Fruit fly (Drosophila melanogaster) whole organism, embryonic: ENCODE results near the gene CG33986.
A peak's percentile ranks its signal among the peaks of the same experiment; 100 is the strongest.

Source experiments
- CG10543 ChIP-seq: fragments of 200-800 bp; sonication (Bioruptor generic); optimal IDR thresholded peaks from 3 replicates; lab custom pipeline; 2017; ENCODE audit warnings: missing biosample characterization, mild to moderate bottlenecking, missing genetic modification characterization, moderate library complexity
- CG10979 ChIP-seq: fragments of 200-800 bp; sonication (Bioruptor generic); optimal IDR thresholded peaks from 2 replicates; lab custom pipeline; 2018; ENCODE audit warnings: missing biosample characterization, mild to moderate bottlenecking, missing genetic modification characterization, moderate library complexity
- CG11695 ChIP-seq: fragments of 200-800 bp; sonication (Bioruptor generic); IDR thresholded peaks from 3 replicates; pipeline ENCODE4 v1.3.6; 2022; ENCODE audit warnings: missing biosample characterization, missing genetic modification characterization
- CG11723 ChIP-seq: fragments of 200-800 bp; sonication (Bioruptor generic); optimal IDR thresholded peaks from 2 replicates; lab custom pipeline; 2017; ENCODE audit warnings: missing biosample characterization, mild to moderate bottlenecking, missing genetic modification characterization
- CG12071 ChIP-seq: fragments of 200-800 bp; sonication (Bioruptor generic); optimal IDR thresholded peaks from 3 replicates; lab custom pipeline; 2018; ENCODE audit warnings: missing biosample characterization, mild to moderate bottlenecking, missing genetic modification characterization
- CG12299 ChIP-seq: fragments of 200-800 bp; sonication (Bioruptor generic); optimal IDR thresholded peaks from 2 replicates; lab custom pipeline; 2018; ENCODE audit warnings: missing biosample characterization, mild to moderate bottlenecking, missing genetic modification characterization
- CG14014 ChIP-seq: fragments of 200-800 bp; sonication (Bioruptor generic); IDR thresholded peaks from 2 replicates; pipeline ENCODE4 v1.3.6; 2022; ENCODE audit warnings: missing biosample characterization, missing genetic modification characterization
- CG14710 ChIP-seq: fragments of 200-800 bp; sonication (Bioruptor generic); optimal IDR thresholded peaks from 3 replicates; lab custom pipeline; 2019; ENCODE audit warnings: missing biosample characterization, mild to moderate bottlenecking, missing genetic modification characterization, moderate library complexity
- CG15269 ChIP-seq: fragments of 200-800 bp; sonication (Bioruptor generic); optimal IDR thresholded peaks from 2 replicates; lab custom pipeline; 2018; ENCODE audit warnings: missing biosample characterization, mild to moderate bottlenecking, missing genetic modification characterization, moderate library complexity
- CG15601 ChIP-seq: fragments of 200-800 bp; sonication (Bioruptor generic); optimal IDR thresholded peaks from 3 replicates; lab custom pipeline; 2019; ENCODE audit warnings: missing biosample characterization, mild to moderate bottlenecking, missing genetic modification characterization, moderate library complexity
- CG1647 ChIP-seq: fragments of 200-800 bp; sonication (Bioruptor generic); optimal IDR thresholded peaks from 3 replicates; lab custom pipeline; 2016; ENCODE audit warnings: missing biosample characterization, missing genetic modification characterization
- CG17359 ChIP-seq: fragments of 200-800 bp; sonication (Bioruptor generic); optimal IDR thresholded peaks from 3 replicates; lab custom pipeline; 2018; ENCODE audit warnings: missing biosample characterization, mild to moderate bottlenecking, missing genetic modification characterization, moderate library complexity
- CG31365 ChIP-seq: fragments of 200-800 bp; sonication (Bioruptor generic); optimal IDR thresholded peaks from 2 replicates; lab custom pipeline; 2018; ENCODE audit warnings: missing biosample characterization, mild to moderate bottlenecking, missing genetic modification characterization
- CG34422 ChIP-seq: fragments of 200-800 bp; sonication (Bioruptor generic); IDR thresholded peaks from 3 replicates; pipeline ENCODE4 v1.3.6; 2022; ENCODE audit warnings: missing biosample characterization, missing genetic modification characterization
- CG3726 ChIP-seq: fragments of 200-800 bp; sonication (Bioruptor generic); IDR thresholded peaks from 3 replicates; pipeline ENCODE4, ENCODE4 v1.3.6; 2022; ENCODE audit warnings: missing biosample characterization, missing genetic modification characterization
- CG42726 ChIP-seq: fragments of 200-800 bp; sonication (Bioruptor generic); IDR thresholded peaks from 2 replicates; pipeline ENCODE4 v1.3.6; 2022; ENCODE audit warnings: missing biosample characterization, missing genetic modification characterization; ENCODE audit not compliant: partially characterized antibody
- CG4730 ChIP-seq: fragments of 200-800 bp; sonication (Bioruptor generic); IDR thresholded peaks from 2 replicates; pipeline ENCODE4 v1.3.6; 2022; ENCODE audit warnings: missing biosample characterization, missing genetic modification characterization
- CG6654 ChIP-seq: fragments of 200-800 bp; sonication (Bioruptor generic); optimal IDR thresholded peaks from 2 replicates; lab custom pipeline; 2017; ENCODE audit warnings: missing biosample characterization, mild to moderate bottlenecking, missing genetic modification characterization
- CG6765 ChIP-seq: fragments of 200-800 bp; sonication (Bioruptor generic); optimal IDR thresholded peaks from 3 replicates; lab custom pipeline; 2017; ENCODE audit warnings: missing biosample characterization, mild to moderate bottlenecking, missing genetic modification characterization
- CG6791 ChIP-seq: fragments of 200-800 bp; sonication (Bioruptor generic); IDR thresholded peaks from 3 replicates; pipeline ENCODE4 v1.3.6; 2022; ENCODE audit warnings: missing biosample characterization, missing genetic modification characterization; ENCODE audit not compliant: partially characterized antibody
- CG7271 ChIP-seq: fragments of 200-800 bp; sonication (Bioruptor generic); optimal IDR thresholded peaks from 2 replicates; lab custom pipeline; 2018; ENCODE audit warnings: missing biosample characterization, mild to moderate bottlenecking, missing genetic modification characterization, moderate library complexity
- CG7786 ChIP-seq: fragments of 200-800 bp; sonication (Bioruptor generic); optimal IDR thresholded peaks from 2 replicates; lab custom pipeline; 2016; ENCODE audit warnings: missing biosample characterization, missing genetic modification characterization
- CG9215 ChIP-seq: fragments of 200-800 bp; sonication (Bioruptor generic); IDR thresholded peaks from 2 replicates; pipeline ENCODE4 v1.3.6; 2022; ENCODE audit warnings: missing biosample characterization, missing genetic modification characterization
- CHES-1-like ChIP-seq: fragments of 200-800 bp; sonication (Bioruptor generic); optimal IDR thresholded peaks from 2 replicates; lab custom pipeline; 2016; ENCODE audit warnings: missing biosample characterization, missing genetic modification characterization
- CTCF ChIP-seq: fragments of 200-800 bp; sonication (Bioruptor generic); optimal IDR thresholded peaks from 2 replicates; lab custom pipeline; 2017; ENCODE audit warnings: missing biosample characterization, mild to moderate bottlenecking, missing genetic modification characterization, moderate library complexity
- D ChIP-seq, 2 experiments: fragments of 200-800 bp in 1 of 2; fragments of >200 bp in 1 of 2; sonication (Bioruptor generic) in 1 of 2; optimal IDR thresholded peaks; 2 replicates in 1 of 2; 3 replicates in 1 of 2; lab custom pipeline; 2017; ENCODE audit warnings: mild to moderate bottlenecking in 1 of 2, missing biosample characterization in 1 of 2, missing genetic modification characterization in 1 of 2, missing genetic modification reagents in 1 of 2
- D19B ChIP-seq: fragments of 200-800 bp; sonication (Bioruptor generic); optimal IDR thresholded peaks from 2 replicates; lab custom pipeline; 2017; ENCODE audit warnings: missing biosample characterization, mild to moderate bottlenecking, missing genetic modification characterization
- Dref ChIP-seq: fragments of 200-800 bp; sonication (Bioruptor generic); IDR thresholded peaks from 2 replicates; pipeline ENCODE4 v1.3.6; 2022; ENCODE audit warnings: missing biosample characterization, missing genetic modification characterization
- ERR ChIP-seq: fragments of 200-800 bp; sonication (Bioruptor generic); optimal IDR thresholded peaks from 2 replicates; lab custom pipeline; 2016; ENCODE audit warnings: missing biosample characterization, missing genetic modification characterization
- Gug ChIP-seq: fragments of 200-800 bp; sonication (Bioruptor generic); IDR thresholded peaks from 4 replicates; pipeline ENCODE4 v1.3.6; 2022; ENCODE audit warnings: missing biosample characterization, missing genetic modification characterization
- HmgZ ChIP-seq: fragments of 200-800 bp; sonication (Bioruptor generic); optimal IDR thresholded peaks from 2 replicates; lab custom pipeline; 2018; ENCODE audit warnings: missing biosample characterization, mild to moderate bottlenecking, missing genetic modification characterization
- Hr78 ChIP-seq, 2 experiments: fragments of 200-800 bp in 1 of 2; fragments of >200 bp in 1 of 2; sonication (Bioruptor generic) in 1 of 2; optimal IDR thresholded peaks; 2 replicates each; lab custom pipeline; 2017 to 2019; ENCODE audit warnings: missing biosample characterization in 2 of 2, missing genetic modification characterization in 2 of 2, mild to moderate bottlenecking in 1 of 2, moderate library complexity in 1 of 2
- NfI ChIP-seq: fragments of 200-800 bp; sonication (Bioruptor generic); optimal IDR thresholded peaks from 3 replicates; lab custom pipeline; 2018; ENCODE audit warnings: missing biosample characterization, mild to moderate bottlenecking, missing genetic modification characterization, moderate library complexity
- Sox100B ChIP-seq: fragments of 200-800 bp; sonication (Bioruptor generic); optimal IDR thresholded peaks from 3 replicates; lab custom pipeline; 2018; ENCODE audit warnings: missing biosample characterization, mild to moderate bottlenecking, missing genetic modification characterization
- abd-A ChIP-seq: fragments of 200-800 bp; sonication (Bioruptor generic); optimal IDR thresholded peaks from 3 replicates; lab custom pipeline; 2019; ENCODE audit warnings: missing biosample characterization, mild to moderate bottlenecking, missing genetic modification characterization, moderate library complexity
- aop ChIP-seq: fragments of 200-800 bp; sonication (Bioruptor generic); IDR thresholded peaks from 2 replicates; pipeline ENCODE4 v1.3.6; 2022; ENCODE audit warnings: missing biosample characterization, missing genetic modification characterization
- ap ChIP-seq: fragments of 200-800 bp; sonication (Bioruptor generic); IDR thresholded peaks from 2 replicates; pipeline ENCODE4 v1.3.6; 2022; ENCODE audit warnings: missing biosample characterization, missing genetic modification characterization
- bab2 ChIP-seq: fragments of 200-800 bp; sonication (Bioruptor generic); optimal IDR thresholded peaks from 2 replicates; lab custom pipeline; 2016; ENCODE audit warnings: missing biosample characterization, missing genetic modification characterization
- cg ChIP-seq: fragments of 200-800 bp; sonication (Bioruptor generic); optimal IDR thresholded peaks from 3 replicates; lab custom pipeline; 2019; ENCODE audit warnings: missing biosample characterization, mild to moderate bottlenecking, missing genetic modification characterization, moderate library complexity
- chm ChIP-seq: fragments of 200-800 bp; sonication (Bioruptor generic); IDR thresholded peaks from 2 replicates; pipeline ENCODE4 v1.3.6; 2022; ENCODE audit warnings: missing biosample characterization, missing genetic modification characterization
- dpn ChIP-seq, 2 experiments: fragments of 200-800 bp; sonication (Bioruptor generic); optimal IDR thresholded peaks; 3 replicates each; lab custom pipeline; 2016; ENCODE audit warnings: missing biosample characterization in 2 of 2, missing genetic modification characterization in 2 of 2
- fru ChIP-seq: fragments of >200 bp; optimal IDR thresholded peaks from 2 replicates; lab custom pipeline; 2017
- ftz-f1 ChIP-seq: fragments of 200-800 bp; sonication (Bioruptor generic); optimal IDR thresholded peaks from 2 replicates; lab custom pipeline; 2016; ENCODE audit warnings: missing biosample characterization, missing genetic modification characterization
- klu ChIP-seq: fragments of 200-800 bp; sonication (Bioruptor generic); IDR thresholded peaks from 2 replicates; pipeline ENCODE4 v1.3.6; 2022; ENCODE audit warnings: missing biosample characterization, missing genetic modification characterization
- nerfin-1 ChIP-seq: fragments of 200-800 bp; sonication (Bioruptor generic); optimal IDR thresholded peaks from 3 replicates; lab custom pipeline; 2019; ENCODE audit warnings: missing biosample characterization, mild to moderate bottlenecking, missing genetic modification characterization, moderate library complexity
- prd ChIP-seq, 3 experiments: fragments of >200 bp in 2 of 3; fragments of 200-800 bp in 1 of 3; sonication (Bioruptor generic) in 1 of 3; optimal IDR thresholded peaks in 2 of 3; IDR thresholded peaks in 1 of 3; 2 replicates in 2 of 3; 3 replicates in 1 of 3; pipeline versions ENCODE4 v1.3.6 to Lab custom; 2017 to 2022; ENCODE audit warnings: missing biosample characterization in 1 of 3, missing genetic modification characterization in 1 of 3
- ranshi ChIP-seq: fragments of 200-800 bp; sonication (Bioruptor generic); IDR thresholded peaks from 2 replicates; pipeline ENCODE4 v1.3.6; 2022; ENCODE audit warnings: missing biosample characterization, missing genetic modification characterization
- ro ChIP-seq: fragments of 200-800 bp; sonication (Bioruptor generic); IDR thresholded peaks from 2 replicates; pipeline ENCODE4 v1.3.6; 2022; ENCODE audit warnings: missing biosample characterization, missing genetic modification characterization
- so ChIP-seq: fragments of 200-800 bp; sonication (Bioruptor generic); IDR thresholded peaks from 3 replicates; pipeline ENCODE4 v1.3.6; 2022; ENCODE audit warnings: missing biosample characterization, missing genetic modification characterization

Gene CG33986

DNA sequence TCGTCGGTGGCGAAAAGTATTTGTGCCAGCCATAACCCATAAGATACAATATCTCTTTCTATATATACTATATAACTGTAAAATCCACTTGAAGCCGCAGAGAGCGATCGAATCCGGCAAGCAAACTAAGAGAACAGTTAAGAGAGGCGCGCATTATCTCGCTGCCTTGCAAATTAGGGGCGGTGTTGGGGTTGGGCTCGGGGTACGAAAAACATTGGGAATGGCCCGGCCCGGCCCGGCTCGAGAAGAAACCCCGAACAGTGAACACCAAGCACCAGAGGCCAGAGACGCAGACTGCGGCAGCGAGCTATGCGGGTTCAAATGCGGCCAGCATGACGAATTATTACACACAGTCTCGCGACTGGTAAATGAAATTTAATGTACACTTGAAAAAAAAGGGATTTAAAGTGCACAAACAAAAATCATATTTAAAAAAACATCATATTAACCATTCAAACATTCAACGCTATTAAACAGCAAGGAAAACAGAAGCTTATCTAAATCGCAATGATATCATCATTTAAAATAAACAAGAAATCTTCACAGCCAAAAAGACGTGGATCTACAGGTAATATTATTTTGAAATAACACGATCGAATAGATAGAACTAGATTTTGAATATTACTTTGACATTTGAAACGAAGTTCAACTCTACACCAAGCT lies 7.4 kb upstream of the CG33986 start (continued):
- TF ChIP-seq abd-A (peak; percentile 10), Gug (GFP tag; lab: Robert Waterston, UW) (peak; percentile 21; the same call in 1 of the 4 replicates), CHES-1-like (GFP tag; lab: Kevin White, UChicago) (no peak), CG1647 (GFP tag; lab: Kevin White, UChicago) (no peak), fru (lab: Kevin White, UChicago) (no peak), D19B (GFP tag; lab: Kevin White, UChicago) (no peak), CG15601 (tag; lab: Kevin White, UChicago) (no peak), CG12299 (no peak), CTCF (no peak), klu (peak; percentile 27; the same call in 1 of the 2 replicates), prd (optimal IDR thresholded peaks at IDR 0.05; lab: Kevin White, UChicago) (no peak), prd (GFP tag; IDR thresholded peaks at IDR 0.05; lab: Robert Waterston, UW) (peak; percentile 70), CG4730 (GFP tag; lab: Robert Waterston, UW) (0 out of 2 replicates have a peak, but pooled peaks have one; percentile 31), CG12071 (GFP tag; lab: Kevin White, UChicago) (no peak), CG14710 (tag; lab: Kevin White, UChicago) (peak; percentile 74), CG6791 (GFP tag; lab: Robert Waterston, UW) (no peak), CG17359 (tag; lab: Kevin White, UChicago) (no peak), ap (GFP tag; lab: Robert Waterston, UW) (no peak), CG31365 (no peak), Hr78 (GFP tag; optimal IDR thresholded peaks at IDR 0.05; lab: Kevin White, UChicago) (peak in 1 of 2 experiments; percentile 29), bab2 (no peak), ranshi (GFP tag; lab: Robert Waterston, UW) (peak; percentile 68), dpn (GFP tag; optimal IDR thresholded peaks at IDR 0.05; lab: Kevin White, UChicago) (no peak), CG11723 (GFP tag; lab: Kevin White, UChicago) (no peak), D (optimal IDR thresholded peaks at IDR 0.05; lab: Kevin White, UChicago) (no peak), D (GFP tag; optimal IDR thresholded peaks at IDR 0.05; lab: Kevin White, UChicago) (peak; percentile 70), CG6765 (GFP tag; lab: Kevin White, UChicago) (no peak), ro (GFP tag; lab: Robert Waterston, UW) (no peak), CG34422 (peak; percentile 16; the same call in 1 of the 3 replicates), CG7271 (no peak), HmgZ (tag; lab: Kevin White, UChicago) (peak; percentile 2), CG9215 (no peak), CG3726 (GFP tag; lab: Robert Waterston, UW) (0 out of 3 replicates have a peak, but pooled peaks have one; percentile 11), CG10543 (GFP tag; lab: Kevin White, UChicago) (no peak), NfI (GFP tag; lab: Kevin White, UChicago) (no peak), CG11695 (peak; percentile 39; the same call in 1 of the 3 replicates), CG7786 (GFP tag; lab: Kevin White, UChicago) (peak; percentile 15), chm (GFP tag; lab: Robert Waterston, UW) (peak; percentile 23; the same call in 1 of the 2 replicates), CG15269 (tag; lab: Kevin White, UChicago) (no peak), CG10979 (tag; lab: Kevin White, UChicago) (peak; percentile 57), CG42726 (no peak), Sox100B (GFP tag; lab: Kevin White, UChicago) (peak; percentile 78), aop (GFP tag; lab: Robert Waterston, UW) (no peak), so (0 out of 3 replicates have a peak, but pooled peaks have one; percentile 25), ftz-f1 (GFP tag; lab: Kevin White, UChicago) (no peak), nerfin-1 (no peak), CG6654 (GFP tag; lab: Kevin White, UChicago) (peak; percentile 1), Dref (GFP tag; lab: Robert Waterston, UW) (no peak), CG14014 (GFP tag; lab: Robert Waterston, UW) (peak; percentile 59; the same call in 1 of the 2 replicates), ERR (no peak), cg (GFP tag; lab: Kevin White, UChicago) (no peak)
